Fruit fly (Drosophila melanogaster) whole organism, embryonic: ENCODE data around the gene Abca3.

ENCODE experiments used
- Adf1 ChIP-seq: fragments of 200-800 bp; sonication (Bioruptor generic); IDR thresholded peaks from 2 replicates; pipeline ENCODE4 v1.3.6; 2022; ENCODE audit warnings: missing biosample characterization, missing genetic modification characterization
- CG12391 ChIP-seq: fragments of 200-800 bp; sonication (Bioruptor generic); optimal IDR thresholded peaks from 3 replicates; lab custom pipeline; 2018; ENCODE audit warnings: missing biosample characterization, mild to moderate bottlenecking, missing genetic modification characterization, moderate library complexity
- CG15011 ChIP-seq: fragments of 200-800 bp; sonication (Bioruptor generic); optimal IDR thresholded peaks from 3 replicates; lab custom pipeline; 2018; ENCODE audit warnings: missing biosample characterization, mild to moderate bottlenecking, missing genetic modification characterization
- CG15601 ChIP-seq: fragments of 200-800 bp; sonication (Bioruptor generic); optimal IDR thresholded peaks from 3 replicates; lab custom pipeline; 2019; ENCODE audit warnings: missing biosample characterization, mild to moderate bottlenecking, missing genetic modification characterization, moderate library complexity
- CG2116 ChIP-seq: fragments of 200-800 bp; sonication (Bioruptor generic); optimal IDR thresholded peaks from 3 replicates; lab custom pipeline; 2018; ENCODE audit warnings: missing biosample characterization, mild to moderate bottlenecking, missing genetic modification characterization
- CG2129 ChIP-seq: fragments of 200-800 bp; sonication (Bioruptor generic); IDR thresholded peaks from 2 replicates; pipeline ENCODE4 v1.3.6; 2022; ENCODE audit warnings: missing biosample characterization, missing genetic modification characterization; ENCODE audit not compliant: partially characterized antibody
- CG30403 ChIP-seq: fragments of 200-800 bp; sonication (Bioruptor generic); optimal IDR thresholded peaks from 3 replicates; lab custom pipeline; 2016; ENCODE audit warnings: missing biosample characterization, missing genetic modification characterization
- CG3726 ChIP-seq: fragments of 200-800 bp; sonication (Bioruptor generic); IDR thresholded peaks from 3 replicates; pipeline ENCODE4, ENCODE4 v1.3.6; 2022; ENCODE audit warnings: missing biosample characterization, missing genetic modification characterization
- CG4424 ChIP-seq: fragments of 200-800 bp; sonication (Bioruptor generic); optimal IDR thresholded peaks from 3 replicates; lab custom pipeline; 2016; ENCODE audit warnings: missing biosample characterization, missing genetic modification characterization
- CG4707 ChIP-seq: fragments of 200-800 bp; sonication (Bioruptor generic); optimal IDR thresholded peaks from 2 replicates; lab custom pipeline; 2018; ENCODE audit warnings: missing biosample characterization, mild to moderate bottlenecking, missing genetic modification characterization, moderate library complexity
- CG4820 ChIP-seq: fragments of 200-800 bp; sonication (Bioruptor generic); optimal IDR thresholded peaks from 3 replicates; lab custom pipeline; 2016; ENCODE audit warnings: missing biosample characterization, missing genetic modification characterization
- CG6683 ChIP-seq: fragments of 200-800 bp; sonication (Bioruptor generic); optimal IDR thresholded peaks from 2 replicates; lab custom pipeline; 2017; ENCODE audit warnings: missing biosample characterization, mild to moderate bottlenecking, missing genetic modification characterization, missing genetic modification reagents
- CG6791 ChIP-seq: fragments of 200-800 bp; sonication (Bioruptor generic); IDR thresholded peaks from 3 replicates; pipeline ENCODE4 v1.3.6; 2022; ENCODE audit warnings: missing biosample characterization, missing genetic modification characterization; ENCODE audit not compliant: partially characterized antibody
- CG7963 ChIP-seq: fragments of 200-800 bp; sonication (Bioruptor generic); IDR thresholded peaks from 3 replicates; pipeline ENCODE4 v1.3.6; 2022; ENCODE audit warnings: missing biosample characterization, missing genetic modification characterization; ENCODE audit not compliant: partially characterized antibody
- CG7987 ChIP-seq: fragments of 200-800 bp; sonication (Bioruptor generic); optimal IDR thresholded peaks from 2 replicates; lab custom pipeline; 2018; ENCODE audit warnings: missing biosample characterization, mild to moderate bottlenecking, missing genetic modification characterization, moderate library complexity
- CG9215 ChIP-seq: fragments of 200-800 bp; sonication (Bioruptor generic); IDR thresholded peaks from 2 replicates; pipeline ENCODE4 v1.3.6; 2022; ENCODE audit warnings: missing biosample characterization, missing genetic modification characterization
- CG9797 ChIP-seq: fragments of 200-800 bp; sonication (Bioruptor generic); optimal IDR thresholded peaks from 3 replicates; lab custom pipeline; 2018; ENCODE audit warnings: missing biosample characterization, mild to moderate bottlenecking, missing genetic modification characterization
- CHES-1-like ChIP-seq: fragments of 200-800 bp; sonication (Bioruptor generic); optimal IDR thresholded peaks from 2 replicates; lab custom pipeline; 2016; ENCODE audit warnings: missing biosample characterization, missing genetic modification characterization
- CrebB ChIP-seq: fragments of 200-800 bp; sonication (Bioruptor generic); optimal IDR thresholded peaks from 3 replicates; lab custom pipeline; 2018; ENCODE audit warnings: missing biosample characterization, mild to moderate bottlenecking, missing genetic modification characterization
- Ets97D ChIP-seq: fragments of 200-800 bp; sonication (Bioruptor generic); optimal IDR thresholded peaks from 3 replicates; lab custom pipeline; 2016; ENCODE audit warnings: missing biosample characterization, missing genetic modification characterization
- Hr51 ChIP-seq, 2 experiments: fragments of 200-800 bp; sonication (Bioruptor generic); optimal IDR thresholded peaks; 2 replicates in 1 of 2; 3 replicates in 1 of 2; lab custom pipeline; 2016 to 2018; ENCODE audit warnings: missing biosample characterization in 2 of 2, missing genetic modification characterization in 2 of 2, mild to moderate bottlenecking in 1 of 2, moderate library complexity in 1 of 2
- Hr78 ChIP-seq, 2 experiments: fragments of 200-800 bp in 1 of 2; fragments of >200 bp in 1 of 2; sonication (Bioruptor generic) in 1 of 2; optimal IDR thresholded peaks; 2 replicates each; lab custom pipeline; 2017 to 2019; ENCODE audit warnings: missing biosample characterization in 2 of 2, missing genetic modification characterization in 2 of 2, mild to moderate bottlenecking in 1 of 2, moderate library complexity in 1 of 2
- Hsf ChIP-seq: fragments of 200-800 bp; sonication (Bioruptor generic); optimal IDR thresholded peaks from 3 replicates; lab custom pipeline; 2016; ENCODE audit warnings: missing biosample characterization, missing genetic modification characterization
- Kr ChIP-seq: fragments of 200-800 bp; sonication (Bioruptor generic); optimal IDR thresholded peaks from 2 replicates; lab custom pipeline; 2017; ENCODE audit warnings: missing biosample characterization, mild to moderate bottlenecking, missing genetic modification characterization
- NC2β ChIP-seq: fragments of 200-800 bp; sonication (Bioruptor generic); optimal IDR thresholded peaks from 2 replicates; lab custom pipeline; 2016; ENCODE audit warnings: missing biosample characterization, missing genetic modification characterization
- Sin3A ChIP-seq: fragments of >200 bp; optimal IDR thresholded peaks from 2 replicates; lab custom pipeline; 2018
- TFAM ChIP-seq: fragments of 200-800 bp; sonication (Bioruptor generic); optimal IDR thresholded peaks from 2 replicates; lab custom pipeline; 2017; ENCODE audit warnings: missing biosample characterization, missing genetic modification characterization, inconsistent platforms
- Xrp1 ChIP-seq: fragments of 200-800 bp; sonication (Bioruptor generic); IDR thresholded peaks from 2 replicates; pipeline ENCODE4 v1.3.6; 2022; ENCODE audit warnings: missing biosample characterization, missing genetic modification characterization
- ab ChIP-seq: fragments of 200-800 bp; sonication (Bioruptor generic); optimal IDR thresholded peaks from 2 replicates; lab custom pipeline; 2016; ENCODE audit warnings: missing biosample characterization, missing genetic modification characterization
- ac ChIP-seq: fragments of 200-800 bp; sonication (Bioruptor generic); optimal IDR thresholded peaks from 3 replicates; lab custom pipeline; 2017; ENCODE audit warnings: missing biosample characterization, mild to moderate bottlenecking, missing genetic modification characterization
- ash1 ChIP-seq: fragments of 200-800 bp; sonication (Bioruptor generic); optimal IDR thresholded peaks from 2 replicates; lab custom pipeline; 2018; ENCODE audit warnings: missing biosample characterization, mild to moderate bottlenecking, missing genetic modification characterization
- az2 ChIP-seq: fragments of 200-800 bp; sonication (Bioruptor generic); optimal IDR thresholded peaks from 3 replicates; lab custom pipeline; 2016; ENCODE audit warnings: missing biosample characterization, missing genetic modification characterization
- chn ChIP-seq: fragments of 200-800 bp; sonication (Bioruptor generic); optimal IDR thresholded peaks from 2 replicates; lab custom pipeline; 2016; ENCODE audit warnings: missing biosample characterization, missing genetic modification characterization
- dan ChIP-seq: fragments of 200-800 bp; sonication (Bioruptor generic); IDR thresholded peaks from 2 replicates; pipeline ENCODE4 v1.3.6; 2022; ENCODE audit warnings: missing biosample characterization, missing genetic modification characterization
- esg ChIP-seq: fragments of 200-800 bp; sonication (Bioruptor generic); conservative IDR thresholded peaks from 2 replicates; pipeline ENCODE4 v1.3.6; 2022; ENCODE audit warnings: missing biosample characterization, missing genetic modification characterization
- eve ChIP-seq, 2 experiments: fragments of >200 bp; optimal IDR thresholded peaks; 2 replicates each; lab custom pipeline; 2017; ENCODE audit warnings: missing biosample characterization in 2 of 2, missing genetic modification characterization in 2 of 2
- exex ChIP-seq: fragments of 200-800 bp; sonication (Bioruptor generic); optimal IDR thresholded peaks from 4 replicates; lab custom pipeline; 2018; ENCODE audit warnings: missing biosample characterization, mild to moderate bottlenecking, missing genetic modification characterization, moderate library complexity
- hth ChIP-seq: fragments of >200 bp; optimal IDR thresholded peaks from 2 replicates; lab custom pipeline; 2017; ENCODE audit warnings: inconsistent platforms
- jigr1 ChIP-seq: fragments of 200-800 bp; sonication (Bioruptor generic); IDR thresholded peaks from 3 replicates; pipeline ENCODE4 v1.3.6; 2022; ENCODE audit warnings: missing biosample characterization, missing genetic modification characterization
- klu ChIP-seq: fragments of 200-800 bp; sonication (Bioruptor generic); IDR thresholded peaks from 2 replicates; pipeline ENCODE4 v1.3.6; 2022; ENCODE audit warnings: missing biosample characterization, missing genetic modification characterization
- lola ChIP-seq, 3 experiments: fragments of >200 bp in 2 of 3; fragments of 200-800 bp in 1 of 3; sonication (Bioruptor generic) in 1 of 3; optimal IDR thresholded peaks; 2 replicates each; lab custom pipeline; 2017 to 2019; ENCODE audit warnings: missing biosample characterization in 3 of 3, missing genetic modification characterization in 3 of 3, mild to moderate bottlenecking in 1 of 3, moderate library complexity in 1 of 3
- mirr ChIP-seq: fragments of 200-800 bp; sonication (Bioruptor generic); optimal IDR thresholded peaks from 3 replicates; lab custom pipeline; 2018; ENCODE audit warnings: missing biosample characterization, mild to moderate bottlenecking, missing genetic modification characterization
- sc ChIP-seq, 3 experiments: fragments of >200 bp in 2 of 3; fragments of 200-800 bp in 1 of 3; sonication (Bioruptor generic) in 1 of 3; optimal IDR thresholded peaks; 2 replicates in 2 of 3; 3 replicates in 1 of 3; lab custom pipeline; 2017; ENCODE audit warnings: mild to moderate bottlenecking in 1 of 3, missing biosample characterization in 1 of 3, missing genetic modification characterization in 1 of 3, missing genetic modification reagents in 1 of 3
- slp2 ChIP-seq: fragments of 200-800 bp; sonication (Bioruptor generic); optimal IDR thresholded peaks from 2 replicates; lab custom pipeline; 2016; ENCODE audit warnings: missing biosample characterization, missing genetic modification characterization
- stc ChIP-seq: fragments of 200-800 bp; sonication (Bioruptor generic); IDR thresholded peaks from 2 replicates; pipeline ENCODE4 v1.3.6; 2022; ENCODE audit warnings: missing biosample characterization, missing genetic modification characterization

Gene Abca3

DNA sequence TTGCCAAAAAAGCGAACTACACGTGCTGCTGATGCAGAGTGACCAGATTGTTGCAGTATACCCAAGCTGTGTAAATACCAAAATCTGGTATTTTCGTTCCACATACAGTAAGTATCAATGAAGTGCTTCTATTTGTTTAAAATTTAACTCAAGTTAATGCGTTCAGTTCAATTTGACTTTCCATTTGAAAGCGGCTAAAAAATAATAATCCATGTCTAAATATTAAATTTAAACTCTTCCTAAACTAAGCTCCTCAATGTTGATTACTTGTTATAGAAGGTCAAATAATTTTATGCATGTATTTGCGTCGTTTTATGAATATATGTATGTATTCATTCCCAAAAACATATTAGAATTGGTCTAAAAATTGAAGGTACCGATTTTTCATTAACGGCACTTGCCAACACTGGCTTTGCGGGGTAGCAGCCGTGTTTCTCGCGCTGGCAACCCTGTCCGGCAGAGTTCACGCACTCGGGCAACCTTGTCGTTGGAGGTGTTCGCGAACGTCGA lies 43.4 kb upstream of the Abca3 start, which contains the start of the genes peng and sol (continued):
- TF ChIP-seq Adf1 (GFP tag; lab: Robert Waterston, UW) (peak; percentile 13; the same call in 1 of the 2 replicates), az2 (GFP tag; lab: Kevin White, UChicago) (peak; percentile 74), slp2 (GFP tag; lab: Kevin White, UChicago) (peak; percentile 43), ash1 (GFP tag; lab: Kevin White, UChicago) (no peak), Kr (GFP tag; lab: Kevin White, UChicago) (no peak), CG4424 (GFP tag; lab: Kevin White, UChicago) (peak; percentile 78), esg (GFP tag; lab: Robert Waterston, UW) (peak; percentile 53), Ets97D (peak; percentile 66), eve (GFP tag; optimal IDR thresholded peaks at IDR 0.05; lab: Kevin White, UChicago) (no peak), CG3726 (GFP tag; lab: Robert Waterston, UW) (no peak), CG6683 (GFP tag; lab: Kevin White, UChicago) (peak; percentile 36), dan (GFP tag; lab: Robert Waterston, UW) (no peak), lola (GFP tag; optimal IDR thresholded peaks at IDR 0.05; lab: Kevin White, UChicago) (peak in 1 of 3 experiments; percentile 66), ac (no peak), Hsf (peak; percentile 88), CrebB (tag; lab: Kevin White, UChicago) (no peak), CG2129 (GFP tag; lab: Robert Waterston, UW) (no peak), TFAM (GFP tag; lab: Kevin White, UChicago) (no peak), stc (0 out of 2 replicates have a peak, but pooled peaks have one; percentile 36), Hr51 (GFP tag; optimal IDR thresholded peaks at IDR 0.05; lab: Kevin White, UChicago) (peak; percentile 16 to 74), CG15011 (GFP tag; lab: Kevin White, UChicago) (no peak), Hr78 (GFP tag; optimal IDR thresholded peaks at IDR 0.05; lab: Kevin White, UChicago) (no peak), CG7963 (no peak), hth (no peak), Xrp1 (peak; percentile 56), CG9215 (GFP tag; lab: Robert Waterston, UW) (peak; percentile 57), CG15601 (tag; lab: Kevin White, UChicago) (peak; percentile 65), NC2β (peak; percentile 51), CG2116 (GFP tag; lab: Kevin White, UChicago) (peak; percentile 61), CG7987 (peak; percentile 15), CHES-1-like (GFP tag; lab: Kevin White, UChicago) (peak; percentile 39), CG12391 (tag; lab: Kevin White, UChicago) (peak; percentile 84), CG4707 (GFP tag; lab: Kevin White, UChicago) (no peak), CG6791 (GFP tag; lab: Robert Waterston, UW) (peak; percentile 73), klu (GFP tag; lab: Robert Waterston, UW) (peak; percentile 52), exex (tag; lab: Kevin White, UChicago) (no peak), CG4820 (GFP tag; lab: Kevin White, UChicago) (peak; percentile 53), chn (peak; percentile 80), CG30403 (peak; percentile 87), sc (optimal IDR thresholded peaks at IDR 0.05; lab: Kevin White, UChicago) (no peak), sc (GFP tag; optimal IDR thresholded peaks at IDR 0.05; lab: Kevin White, UChicago) (no peak), jigr1 (GFP tag; lab: Robert Waterston, UW) (no peak), CG9797 (peak; percentile 71), ab (peak; percentile 15), Sin3A (lab: Kevin White, UChicago) (peak; percentile 64), mirr (GFP tag; lab: Kevin White, UChicago) (peak; percentile 25)
